Fruit fly (Drosophila melanogaster): Measurements from ENCODE around the gene CG11151.

Gene CG11151

dm6 chrX:13781739-13782502, 42.4 kb downstream of the CG11151 start, which contains the start of the genes CtsB and amrt (continued):
- no peak for TF ChIP-seq Spps (tag; optimal IDR thresholded peaks at IDR 0.05)
- peak; percentile 41 for TF ChIP-seq Atf-2 (GFP tag; optimal IDR thresholded peaks at IDR 0.05)
- TF ChIP-seq row (GFP tag; IDR thresholded peaks at IDR 0.05): peak; percentile 94
- peak; percentile 55 for TF ChIP-seq CG2712 (tag; optimal IDR thresholded peaks at IDR 0.05)
- peak; percentile 44 for TF ChIP-seq dm (GFP tag; optimal IDR thresholded peaks at IDR 0.05)
- peak; percentile 57 for TF ChIP-seq CG8290 (GFP tag; optimal IDR thresholded peaks at IDR 0.05)
- peak in 1 of 2 experiments; percentile 19 for TF ChIP-seq CG8290 (tag; optimal IDR thresholded peaks at IDR 0.05)
- TF ChIP-seq lab (GFP tag; optimal IDR thresholded peaks at IDR 0.05): peak; percentile 53

- no peak for TF ChIP-seq CG30403 (GFP tag; optimal IDR thresholded peaks at IDR 0.05)
- peak; percentile 79 for TF ChIP-seq CG15514 (GFP tag; optimal IDR thresholded peaks at IDR 0.05)
- TF ChIP-seq CG15011 (GFP tag; optimal IDR thresholded peaks at IDR 0.05): no peak
- TF ChIP-seq tio (GFP tag; optimal IDR thresholded peaks at IDR 0.05): no peak
- no peak for TF ChIP-seq Asciz (GFP tag; optimal IDR thresholded peaks at IDR 0.05)
- peak; percentile 44; the same call in 1 of the 2 replicates for TF ChIP-seq unc-4 (GFP tag; IDR thresholded peaks at IDR 0.05; ENCODE audit: partially characterized antibody)
- TF ChIP-seq Ets65A (GFP tag): peak; percentile 58
- no peak for TF ChIP-seq gsb (GFP tag; IDR thresholded peaks at IDR 0.05)
- no peak for TF ChIP-seq fd3F (GFP tag; optimal IDR thresholded peaks at IDR 0.05)
- TF ChIP-seq dpn (GFP tag; optimal IDR thresholded peaks at IDR 0.05): no peak
- no peak for TF ChIP-seq esg (GFP tag; conservative IDR thresholded peaks at IDR 0.05)
- no peak for TF ChIP-seq Vsx1 (GFP tag; optimal IDR thresholded peaks at IDR 0.05)
- no peak for TF ChIP-seq CG12236 (GFP tag; optimal IDR thresholded peaks at IDR 0.05)
- TF ChIP-seq Xbp1 (GFP tag; optimal IDR thresholded peaks at IDR 0.05): no peak
- no peak for TF ChIP-seq cas (GFP tag; IDR thresholded peaks at IDR 0.05)
- TF ChIP-seq pzg (GFP tag; optimal IDR thresholded peaks at IDR 0.05): peak; percentile 74
- TF ChIP-seq zfh2 (GFP tag; optimal IDR thresholded peaks at IDR 0.05): no peak
- no peak for TF ChIP-seq CG9727 (GFP tag; optimal IDR thresholded peaks at IDR 0.05)
- no peak for TF ChIP-seq Hr3 (GFP tag; optimal IDR thresholded peaks at IDR 0.05)
- peak; percentile 30; the same call in 1 of the 2 replicates for TF ChIP-seq ara (GFP tag; IDR thresholded peaks at IDR 0.05)
- no peak for TF ChIP-seq salm (tag; optimal IDR thresholded peaks at IDR 0.05)
- no peak for TF ChIP-seq chif (GFP tag; optimal IDR thresholded peaks at IDR 0.05)
- TF ChIP-seq br (optimal IDR thresholded peaks at IDR 0.05): no peak
- no peak for TF ChIP-seq Gug (GFP tag; IDR thresholded peaks at IDR 0.05)
- TF ChIP-seq ro (GFP tag; IDR thresholded peaks at IDR 0.05): no peak
- no peak for TF ChIP-seq Usf (GFP tag; optimal IDR thresholded peaks at IDR 0.05)
- TF ChIP-seq CG4424 (GFP tag; optimal IDR thresholded peaks at IDR 0.05): no peak
- peak; percentile 13; the same call in 1 of the 2 replicates for TF ChIP-seq onecut (GFP tag; IDR thresholded peaks at IDR 0.05)
- no peak for TF ChIP-seq unpg (GFP tag; optimal IDR thresholded peaks at IDR 0.05)
- TF ChIP-seq Ravus (GFP tag; IDR thresholded peaks at IDR 0.05): no peak
- TF ChIP-seq CG1792 (GFP tag; optimal IDR thresholded peaks at IDR 0.05): no peak
- TF ChIP-seq Ssrp (tag; optimal IDR thresholded peaks at IDR 0.05): no peak
- no peak for TF ChIP-seq Rx (GFP tag; IDR thresholded peaks at IDR 0.05)
- TF ChIP-seq Chrac-16 (GFP tag; optimal IDR thresholded peaks at IDR 0.05): no peak
- TF ChIP-seq Antp (GFP tag; optimal IDR thresholded peaks at IDR 0.05): no peak
- TF ChIP-seq CG1603 (tag; optimal IDR thresholded peaks at IDR 0.05): peak; percentile 54
- no peak for TF ChIP-seq CG6765 (GFP tag; optimal IDR thresholded peaks at IDR 0.05)
- no peak for TF ChIP-seq danr (GFP tag; IDR thresholded peaks at IDR 0.05)
- peak; percentile 73 for TF ChIP-seq nerfin-2 (GFP tag; IDR thresholded peaks at IDR 0.05; ENCODE audit: partially characterized antibody)
- no peak for TF ChIP-seq wor (GFP tag; IDR thresholded peaks at IDR 0.05)
- no peak for TF ChIP-seq Spps (tag; optimal IDR thresholded peaks at IDR 0.05)
- no peak for TF ChIP-seq CG16815 (GFP tag; optimal IDR thresholded peaks at IDR 0.05)
- TF ChIP-seq klu (GFP tag; IDR thresholded peaks at IDR 0.05): no peak
Observed at dm6 chrX:13783534-13783949, 44.0 kb downstream of the CG11151 start, which contains the start of gene inaE. TSS of gene inaE (plus strand) at chrX:13783714.
